Fruit fly (Drosophila melanogaster) whole organism, embryonic: ENCODE results near the gene bun.

Source experiments
- Bdp1 ChIP-seq: fragments of 200-800 bp; sonication (Bioruptor generic); optimal IDR thresholded peaks from 3 replicates; lab custom pipeline; 2016; ENCODE audit warnings: missing biosample characterization, missing genetic modification characterization
- BtbVII ChIP-seq: fragments of 200-800 bp; sonication (Bioruptor generic); optimal IDR thresholded peaks from 3 replicates; lab custom pipeline; 2017; ENCODE audit warnings: missing biosample characterization, mild to moderate bottlenecking, missing genetic modification characterization
- CG11247 ChIP-seq: fragments of 200-800 bp; sonication (Bioruptor generic); IDR thresholded peaks from 2 replicates; pipeline ENCODE4 v1.3.6; 2022; ENCODE audit warnings: missing biosample characterization, missing genetic modification characterization
- CG12299 ChIP-seq: fragments of 200-800 bp; sonication (Bioruptor generic); optimal IDR thresholded peaks from 2 replicates; lab custom pipeline; 2018; ENCODE audit warnings: missing biosample characterization, mild to moderate bottlenecking, missing genetic modification characterization
- CG12769 ChIP-seq: fragments of 200-800 bp; sonication (Bioruptor generic); optimal IDR thresholded peaks from 2 replicates; lab custom pipeline; 2019; ENCODE audit warnings: missing biosample characterization, mild to moderate bottlenecking, missing genetic modification characterization, moderate library complexity
- CG14710 ChIP-seq: fragments of 200-800 bp; sonication (Bioruptor generic); optimal IDR thresholded peaks from 3 replicates; lab custom pipeline; 2019; ENCODE audit warnings: missing biosample characterization, mild to moderate bottlenecking, missing genetic modification characterization, moderate library complexity
- CG1832 ChIP-seq: fragments of 200-800 bp; sonication (Bioruptor generic); optimal IDR thresholded peaks from 2 replicates; lab custom pipeline; 2017; ENCODE audit warnings: missing biosample characterization, mild to moderate bottlenecking, missing genetic modification characterization, inconsistent platforms
- CG18476 ChIP-seq: fragments of 200-800 bp; sonication (Bioruptor generic); optimal IDR thresholded peaks from 2 replicates; lab custom pipeline; 2016; ENCODE audit warnings: missing biosample characterization, mild to moderate bottlenecking, missing genetic modification characterization
- CG2129 ChIP-seq: fragments of 200-800 bp; sonication (Bioruptor generic); IDR thresholded peaks from 2 replicates; pipeline ENCODE4 v1.3.6; 2022; ENCODE audit warnings: missing biosample characterization, missing genetic modification characterization; ENCODE audit not compliant: partially characterized antibody
- CG30020 ChIP-seq: fragments of 200-800 bp; optimal IDR thresholded peaks from 2 replicates; lab custom pipeline; 2019; ENCODE audit warnings: missing biosample characterization, mild to moderate bottlenecking, missing genetic modification characterization, moderate library complexity
- CG32532 ChIP-seq: fragments of 200-800 bp; sonication (Bioruptor generic); IDR thresholded peaks from 2 replicates; pipeline ENCODE4 v1.3.6; 2022; ENCODE audit warnings: missing biosample characterization, missing genetic modification characterization
- CG34224 ChIP-seq: fragments of 200-800 bp; sonication (Bioruptor generic); IDR thresholded peaks from 3 replicates; pipeline ENCODE4 v1.3.6; 2022; ENCODE audit warnings: missing biosample characterization, missing genetic modification characterization; ENCODE audit not compliant: partially characterized antibody
- CG4360 ChIP-seq: fragments of 200-800 bp; sonication (Bioruptor generic); IDR thresholded peaks from 2 replicates; pipeline ENCODE4 v1.3.6; 2022; ENCODE audit warnings: missing biosample characterization, missing genetic modification characterization
- CG4730 ChIP-seq: fragments of 200-800 bp; sonication (Bioruptor generic); IDR thresholded peaks from 2 replicates; pipeline ENCODE4 v1.3.6; 2022; ENCODE audit warnings: missing biosample characterization, missing genetic modification characterization
- CG4854 ChIP-seq: fragments of 200-800 bp; sonication (Bioruptor generic); optimal IDR thresholded peaks from 2 replicates; lab custom pipeline; 2016; ENCODE audit warnings: missing biosample characterization, missing genetic modification characterization, inconsistent platforms
- CG5953 ChIP-seq: fragments of 200-800 bp; sonication (Bioruptor generic); IDR thresholded peaks from 2 replicates; pipeline ENCODE4 v1.3.6; 2022; ENCODE audit warnings: missing biosample characterization, missing genetic modification characterization
- CG7271 ChIP-seq: fragments of 200-800 bp; sonication (Bioruptor generic); optimal IDR thresholded peaks from 2 replicates; lab custom pipeline; 2018; ENCODE audit warnings: missing biosample characterization, mild to moderate bottlenecking, missing genetic modification characterization, moderate library complexity
- CG9932 ChIP-seq: fragments of 200-800 bp; sonication (Bioruptor generic); IDR thresholded peaks from 2 replicates; pipeline ENCODE4 v1.3.6; 2022; ENCODE audit warnings: missing biosample characterization, missing genetic modification characterization
- Deaf1 ChIP-seq: fragments of 200-800 bp; optimal IDR thresholded peaks from 3 replicates; lab custom pipeline; 2019; ENCODE audit warnings: missing biosample characterization, mild to moderate bottlenecking, missing genetic modification characterization, moderate library complexity
- Doc3 ChIP-seq: fragments of 200-800 bp; sonication (Bioruptor generic); IDR thresholded peaks from 3 replicates; pipeline ENCODE4 v1.3.6; 2022; ENCODE audit warnings: missing biosample characterization, missing genetic modification characterization; ENCODE audit not compliant: partially characterized antibody
- E2f1 ChIP-seq: fragments of 200-800 bp; sonication (Bioruptor generic); IDR thresholded peaks from 2 replicates; pipeline ENCODE4 v1.3.6; 2022; ENCODE audit warnings: missing biosample characterization, missing genetic modification characterization
- MTF-1 ChIP-seq: fragments of 200-800 bp; sonication (Bioruptor generic); optimal IDR thresholded peaks from 2 replicates; lab custom pipeline; 2018; ENCODE audit warnings: missing biosample characterization, mild to moderate bottlenecking, missing genetic modification characterization, borderline replicate concordance
- Meics ChIP-seq: fragments of 200-800 bp; sonication (Bioruptor generic); optimal IDR thresholded peaks from 2 replicates; lab custom pipeline; 2017; ENCODE audit warnings: missing biosample characterization, mild to moderate bottlenecking, missing genetic modification characterization
- Spps ChIP-seq: fragments of 200-800 bp; sonication (Bioruptor generic); optimal IDR thresholded peaks from 2 replicates; lab custom pipeline; 2018; ENCODE audit warnings: missing biosample characterization, mild to moderate bottlenecking, missing genetic modification characterization
- Usf ChIP-seq: fragments of 200-800 bp; sonication (Bioruptor generic); optimal IDR thresholded peaks from 2 replicates; lab custom pipeline; 2017; ENCODE audit warnings: missing genotype, missing biosample characterization, missing genetic modification characterization
- bsh ChIP-seq, 2 experiments: fragments of 200-800 bp; sonication (Bioruptor generic); optimal IDR thresholded peaks; 2 replicates each; lab custom pipeline; 2017 to 2018; ENCODE audit warnings: mild to moderate bottlenecking in 2 of 2, missing biosample characterization in 2 of 2, missing genetic modification characterization in 2 of 2, moderate library complexity in 1 of 2
- chif ChIP-seq, 2 experiments: fragments of 200-800 bp; sonication (Bioruptor generic); optimal IDR thresholded peaks; 3 replicates each; lab custom pipeline; 2016; ENCODE audit warnings: missing biosample characterization in 2 of 2, missing genetic modification characterization in 2 of 2
- chm ChIP-seq: fragments of 200-800 bp; sonication (Bioruptor generic); IDR thresholded peaks from 2 replicates; pipeline ENCODE4 v1.3.6; 2022; ENCODE audit warnings: missing biosample characterization, missing genetic modification characterization
- crc ChIP-seq: fragments of 200-800 bp; sonication (Bioruptor generic); optimal IDR thresholded peaks from 2 replicates; lab custom pipeline; 2016; ENCODE audit warnings: missing biosample characterization, missing genetic modification characterization
- dati ChIP-seq: fragments of 200-800 bp; sonication (Bioruptor generic); IDR thresholded peaks from 2 replicates; pipeline ENCODE4 v1.3.6; 2022; ENCODE audit warnings: missing biosample characterization, missing genetic modification characterization
- gce ChIP-seq: fragments of 200-800 bp; sonication (Bioruptor generic); IDR thresholded peaks from 3 replicates; pipeline ENCODE4 v1.3.6; 2022; ENCODE audit warnings: missing biosample characterization, missing genetic modification characterization
- grn ChIP-seq: fragments of 200-800 bp; sonication (Bioruptor generic); optimal IDR thresholded peaks from 3 replicates; lab custom pipeline; 2017; ENCODE audit warnings: missing biosample characterization, missing genetic modification characterization
- hbn ChIP-seq: fragments of 200-800 bp; sonication (Bioruptor generic); IDR thresholded peaks from 2 replicates; pipeline ENCODE4 v1.3.6; 2022; ENCODE audit warnings: missing biosample characterization, missing genetic modification characterization; ENCODE audit not compliant: partially characterized antibody
- jumu ChIP-seq: fragments of 200-800 bp; sonication (Bioruptor generic); optimal IDR thresholded peaks from 3 replicates; lab custom pipeline; 2016; ENCODE audit warnings: missing biosample characterization, missing genetic modification characterization
- lola ChIP-seq, 3 experiments: fragments of >200 bp in 2 of 3; fragments of 200-800 bp in 1 of 3; sonication (Bioruptor generic) in 1 of 3; optimal IDR thresholded peaks; 2 replicates each; lab custom pipeline; 2017 to 2019; ENCODE audit warnings: missing biosample characterization in 3 of 3, missing genetic modification characterization in 3 of 3, mild to moderate bottlenecking in 1 of 3, moderate library complexity in 1 of 3
- lov ChIP-seq, 2 experiments: fragments of 200-800 bp in 1 of 2; fragments of >200 bp in 1 of 2; sonication (Bioruptor generic) in 1 of 2; IDR thresholded peaks in 1 of 2; optimal IDR thresholded peaks in 1 of 2; 2 replicates in 1 of 2; 3 replicates in 1 of 2; pipeline versions ENCODE4 v1.3.6 to Lab custom; 2017 to 2022; ENCODE audit warnings: missing biosample characterization in 1 of 2, missing genetic modification characterization in 1 of 2
- nom ChIP-seq: fragments of 200-800 bp; sonication (Bioruptor generic); optimal IDR thresholded peaks from 2 replicates; lab custom pipeline; 2017; ENCODE audit warnings: missing biosample characterization, missing genetic modification characterization, mild to moderate bottlenecking, moderate library complexity, missing genetic modification reagents
- onecut ChIP-seq: fragments of 200-800 bp; sonication (Bioruptor generic); IDR thresholded peaks from 2 replicates; pipeline ENCODE4 v1.3.6; 2022; ENCODE audit warnings: missing biosample characterization, missing genetic modification characterization
- pita ChIP-seq: fragments of 200-800 bp; sonication (Bioruptor generic); optimal IDR thresholded peaks from 2 replicates; lab custom pipeline; 2017; ENCODE audit warnings: missing biosample characterization, mild to moderate bottlenecking, missing genetic modification characterization
- prd ChIP-seq, 3 experiments: fragments of >200 bp in 2 of 3; fragments of 200-800 bp in 1 of 3; sonication (Bioruptor generic) in 1 of 3; optimal IDR thresholded peaks in 2 of 3; IDR thresholded peaks in 1 of 3; 2 replicates in 2 of 3; 3 replicates in 1 of 3; pipeline versions ENCODE4 v1.3.6 to Lab custom; 2017 to 2022; ENCODE audit warnings: missing biosample characterization in 1 of 3, missing genetic modification characterization in 1 of 3
- run ChIP-seq: fragments of 200-800 bp; sonication (Bioruptor generic); optimal IDR thresholded peaks from 3 replicates; lab custom pipeline; 2018; ENCODE audit warnings: missing biosample characterization, mild to moderate bottlenecking, missing genetic modification characterization
- sim ChIP-seq: fragments of 200-800 bp; sonication (Bioruptor generic); IDR thresholded peaks from 2 replicates; pipeline ENCODE4 v1.3.6; 2022; ENCODE audit warnings: missing biosample characterization, missing genetic modification characterization
- sna ChIP-seq: fragments of 200-800 bp; sonication (Bioruptor generic); IDR thresholded peaks from 2 replicates; pipeline ENCODE4 v1.3.6; 2022; ENCODE audit warnings: missing biosample characterization, missing genetic modification characterization; ENCODE audit not compliant: partially characterized antibody
- ssp ChIP-seq: fragments of 200-800 bp; sonication (Bioruptor generic); IDR thresholded peaks from 2 replicates; pipeline ENCODE4 v1.3.6; 2022; ENCODE audit warnings: missing biosample characterization, missing genetic modification characterization
- unc-4 ChIP-seq: fragments of 200-800 bp; sonication (Bioruptor generic); IDR thresholded peaks from 2 replicates; pipeline ENCODE4 v1.3.6; 2022; ENCODE audit warnings: missing biosample characterization, missing genetic modification characterization; ENCODE audit not compliant: partially characterized antibody
- unpg ChIP-seq: fragments of 200-800 bp; sonication (Bioruptor generic); optimal IDR thresholded peaks from 3 replicates; lab custom pipeline; 2018; ENCODE audit warnings: missing biosample characterization, mild to moderate bottlenecking, missing genetic modification characterization, moderate library complexity
- vnd ChIP-seq: fragments of 200-800 bp; sonication (Bioruptor generic); IDR thresholded peaks from 3 replicates; pipeline ENCODE4 v1.3.6; 2022; ENCODE audit warnings: missing biosample characterization, missing genetic modification characterization; ENCODE audit not compliant: partially characterized antibody
- yki ChIP-seq: fragments of >200 bp; optimal IDR thresholded peaks from 3 replicates; lab custom pipeline; 2018
- z ChIP-seq: fragments of 200-800 bp; sonication (Bioruptor generic); IDR thresholded peaks from 3 replicates; pipeline ENCODE4 v1.3.6; 2022; ENCODE audit warnings: missing biosample characterization, missing genetic modification characterization
- zfh1 ChIP-seq: fragments of 200-800 bp; sonication (Bioruptor generic); IDR thresholded peaks from 3 replicates; pipeline ENCODE4 v1.3.6; 2022; ENCODE audit warnings: missing biosample characterization, missing genetic modification characterization

bun gene

DNA sequence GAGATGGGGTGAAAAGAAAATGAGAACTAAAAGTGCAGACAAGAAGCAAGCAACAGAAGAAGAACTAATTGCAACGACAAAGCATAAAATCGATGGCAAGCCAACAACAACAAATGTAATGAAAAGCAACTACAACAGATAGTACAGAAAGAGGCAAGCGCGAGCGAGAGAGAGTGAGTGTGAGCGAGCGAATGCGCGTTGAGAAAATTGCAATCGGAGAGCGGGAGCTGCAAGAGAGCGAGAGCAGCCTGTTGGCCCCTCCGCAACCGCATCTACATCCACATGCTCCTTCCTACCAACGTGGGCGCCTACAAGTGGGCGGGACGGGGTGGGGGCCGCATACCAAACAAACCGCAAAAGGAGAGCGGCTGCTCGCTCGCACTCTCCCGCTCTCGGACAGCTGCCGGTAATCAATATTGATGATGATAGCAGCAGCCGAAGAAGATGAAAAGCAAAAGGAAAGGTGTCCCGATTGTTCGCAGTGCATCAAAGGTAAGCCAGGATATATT, 3.2 kb downstream of the bun start (continued):
- TF ChIP-seq bsh (GFP tag; optimal IDR thresholded peaks at IDR 0.05; lab: Kevin White, UChicago) = peak in 1 of 2 experiments; percentile 33
- TF ChIP-seq z (GFP tag; lab: Robert Waterston, UW) = no peak
- TF ChIP-seq CG12769 = no peak
- TF ChIP-seq CG4854 = no peak
- TF ChIP-seq CG18476 (GFP tag; lab: Kevin White, UChicago) = no peak
- TF ChIP-seq Usf (GFP tag; lab: Kevin White, UChicago) = no peak
- TF ChIP-seq jumu = no peak
- 0 out of 2 replicates have a peak, but pooled peaks have one; percentile 46 for TF ChIP-seq sna (GFP tag; lab: Robert Waterston, UW)
- TF ChIP-seq hbn (GFP tag; lab: Robert Waterston, UW) = peak; percentile 48; the same call in 1 of the 2 replicates
- TF ChIP-seq Meics = no peak
- TF ChIP-seq chif (GFP tag; optimal IDR thresholded peaks at IDR 0.05; lab: Kevin White, UChicago) = no peak
- peak; percentile 73 for TF ChIP-seq CG4360 (GFP tag; lab: Robert Waterston, UW)
- no peak for TF ChIP-seq BtbVII (GFP tag; lab: Kevin White, UChicago)
- TF ChIP-seq Doc3 = peak; percentile 56; the same call in 1 of the 3 replicates
- peak; percentile 32; the same call in 1 of the 2 replicates for TF ChIP-seq CG32532 (GFP tag; lab: Robert Waterston, UW)
- TF ChIP-seq grn = no peak
- no peak for TF ChIP-seq Bdp1 (GFP tag; lab: Kevin White, UChicago)
- 0 out of 2 replicates have a peak, but pooled peaks have one; percentile 39 for TF ChIP-seq unc-4 (GFP tag; lab: Robert Waterston, UW)
- TF ChIP-seq dati = no peak
- peak; percentile 82 for TF ChIP-seq yki
- TF ChIP-seq CG1832 (GFP tag; lab: Kevin White, UChicago) = peak; percentile 48
- peak; percentile 81 for TF ChIP-seq onecut (GFP tag; lab: Robert Waterston, UW)
- no peak for TF ChIP-seq CG5953 (GFP tag; lab: Robert Waterston, UW)
- peak; percentile 14; the same call in 1 of the 2 replicates for TF ChIP-seq CG2129 (GFP tag; lab: Robert Waterston, UW)
- TF ChIP-seq run (tag; lab: Kevin White, UChicago) = peak; percentile 81
- no peak for TF ChIP-seq CG9932 (GFP tag; lab: Robert Waterston, UW)
- TF ChIP-seq gce = no peak
- TF ChIP-seq nom = peak; percentile 90
- TF ChIP-seq sim (GFP tag; lab: Robert Waterston, UW) = no peak
- no peak for TF ChIP-seq CG11247 (GFP tag; lab: Robert Waterston, UW)
- TF ChIP-seq Spps (tag; lab: Kevin White, UChicago) = no peak
- TF ChIP-seq CG34224 = peak; percentile 66
- TF ChIP-seq Deaf1 (tag; lab: Kevin White, UChicago) = peak; percentile 17
- TF ChIP-seq lola (GFP tag; optimal IDR thresholded peaks at IDR 0.05; lab: Kevin White, UChicago) = no peak
- peak; percentile 47; the same call in 1 of the 2 replicates for TF ChIP-seq chm (GFP tag; lab: Robert Waterston, UW)
- TF ChIP-seq CG4730 (GFP tag; lab: Robert Waterston, UW) = no peak
- no peak for TF ChIP-seq prd (optimal IDR thresholded peaks at IDR 0.05; lab: Kevin White, UChicago)
- 0 out of 3 replicates have a peak, but pooled peaks have one; percentile 6 for TF ChIP-seq prd (GFP tag; IDR thresholded peaks at IDR 0.05; lab: Robert Waterston, UW)
- TF ChIP-seq lov (optimal IDR thresholded peaks at IDR 0.05; lab: Kevin White, UChicago) = no peak
- TF ChIP-seq lov (GFP tag; IDR thresholded peaks at IDR 0.05; lab: Robert Waterston, UW) = 0 out of 3 replicates have a peak, but pooled peaks have one; percentile 15
- no peak for TF ChIP-seq CG30020

DNA sequence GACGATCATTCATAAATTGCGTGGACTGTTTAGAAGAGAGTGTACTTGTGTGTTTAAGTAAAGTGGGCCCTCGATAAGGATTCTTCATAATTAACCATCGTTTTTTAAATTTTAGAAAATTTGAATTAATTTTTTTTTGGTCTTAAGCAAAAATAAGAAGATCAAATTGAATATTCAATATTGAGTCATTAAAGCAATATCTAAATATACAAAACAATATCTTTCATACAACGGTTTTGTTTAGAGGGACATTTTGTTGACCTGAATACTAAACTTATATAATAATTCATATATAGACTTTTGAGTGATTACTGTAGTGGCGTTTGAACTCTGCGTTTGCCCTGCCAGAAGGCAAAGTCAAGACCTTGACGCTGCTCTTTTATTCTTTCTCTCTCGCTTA, 4.4 kb downstream of the bun start:
- TF ChIP-seq ssp (no peak), CG12299 (tag; lab: Kevin White, UChicago) (no peak), E2f1 (GFP tag; lab: Robert Waterston, UW) (no peak), pita (GFP tag; lab: Kevin White, UChicago) (no peak), zfh1 (GFP tag; lab: Robert Waterston, UW) (no peak), CG14710 (tag; lab: Kevin White, UChicago) (no peak), unpg (GFP tag; lab: Kevin White, UChicago) (peak; percentile 58), CG34224 (no peak), MTF-1 (GFP tag; lab: Kevin White, UChicago) (no peak), crc (no peak), vnd (no peak), CG7271 (no peak)
